Fruit fly (Drosophila melanogaster) whole organism, embryonic: Measurements from ENCODE around the gene CG33203.

Experiments
- Abd-B ChIP-seq: fragments of 200-800 bp; sonication (Bioruptor generic); optimal IDR thresholded peaks from 2 replicates; lab custom pipeline; 2018; ENCODE audit warnings: missing biosample characterization, mild to moderate bottlenecking, missing genetic modification characterization, moderate library complexity
- C15 ChIP-seq: fragments of 200-800 bp; sonication (Bioruptor generic); IDR thresholded peaks from 3 replicates; pipeline ENCODE4 v1.3.6; 2022; ENCODE audit warnings: missing biosample characterization, missing genetic modification characterization
- CG10209 ChIP-seq: fragments of 200-800 bp; sonication (Bioruptor generic); optimal IDR thresholded peaks from 3 replicates; lab custom pipeline; 2017; ENCODE audit warnings: missing biosample characterization, mild to moderate bottlenecking, missing genetic modification characterization, missing genetic modification reagents
- CG10267 ChIP-seq: fragments of 200-800 bp; sonication (Bioruptor generic); optimal IDR thresholded peaks from 2 replicates; lab custom pipeline; 2018; ENCODE audit warnings: missing biosample characterization, mild to moderate bottlenecking, missing genetic modification characterization, moderate library complexity
- CG10462 ChIP-seq: fragments of 200-800 bp; sonication (Bioruptor generic); optimal IDR thresholded peaks from 2 replicates; lab custom pipeline; 2016; ENCODE audit warnings: missing biosample characterization, missing genetic modification characterization
- CG10959 ChIP-seq: fragments of 200-800 bp; sonication (Bioruptor generic); IDR thresholded peaks from 2 replicates; pipeline ENCODE4 v1.3.6; 2022; ENCODE audit warnings: missing biosample characterization, missing genetic modification characterization
- CG12236 ChIP-seq: fragments of 200-800 bp; sonication (Bioruptor generic); optimal IDR thresholded peaks from 2 replicates; lab custom pipeline; 2016; ENCODE audit warnings: missing biosample characterization, missing genetic modification characterization
- CG13287 ChIP-seq: fragments of 200-800 bp; sonication (Bioruptor generic); IDR thresholded peaks from 2 replicates; pipeline ENCODE4 v1.3.6; 2022; ENCODE audit warnings: missing biosample characterization, missing genetic modification characterization; ENCODE audit not compliant: partially characterized antibody
- CG33213 ChIP-seq: fragments of 200-800 bp; sonication (Bioruptor generic); optimal IDR thresholded peaks from 3 replicates; lab custom pipeline; 2016; ENCODE audit warnings: missing biosample characterization, missing genetic modification characterization
- CG4404 ChIP-seq: fragments of 200-800 bp; sonication (Bioruptor generic); IDR thresholded peaks from 2 replicates; pipeline ENCODE4 v1.3.6; 2022; ENCODE audit warnings: missing biosample characterization, missing genetic modification characterization
- CG4820 ChIP-seq: fragments of 200-800 bp; sonication (Bioruptor generic); optimal IDR thresholded peaks from 3 replicates; lab custom pipeline; 2016; ENCODE audit warnings: missing biosample characterization, missing genetic modification characterization
- CG5245 ChIP-seq: fragments of 200-800 bp; sonication (Bioruptor generic); optimal IDR thresholded peaks from 3 replicates; lab custom pipeline; 2016; ENCODE audit warnings: missing biosample characterization, missing genetic modification characterization
- CG6683 ChIP-seq: fragments of 200-800 bp; sonication (Bioruptor generic); optimal IDR thresholded peaks from 2 replicates; lab custom pipeline; 2017; ENCODE audit warnings: missing biosample characterization, mild to moderate bottlenecking, missing genetic modification characterization, missing genetic modification reagents
- CG7372 ChIP-seq: fragments of 200-800 bp; sonication (Bioruptor generic); IDR thresholded peaks from 2 replicates; pipeline ENCODE4 v1.3.6; 2022; ENCODE audit warnings: missing biosample characterization, missing genetic modification characterization
- CG7963 ChIP-seq: fragments of 200-800 bp; sonication (Bioruptor generic); IDR thresholded peaks from 3 replicates; pipeline ENCODE4 v1.3.6; 2022; ENCODE audit warnings: missing biosample characterization, missing genetic modification characterization; ENCODE audit not compliant: partially characterized antibody
- CG8388 ChIP-seq: fragments of 200-800 bp; sonication (Bioruptor generic); optimal IDR thresholded peaks from 2 replicates; lab custom pipeline; 2019; ENCODE audit warnings: missing biosample characterization, mild to moderate bottlenecking, missing genetic modification characterization, moderate library complexity
- CG8924 ChIP-seq: fragments of 200-800 bp; optimal IDR thresholded peaks from 3 replicates; lab custom pipeline; 2019; ENCODE audit warnings: missing biosample characterization, mild to moderate bottlenecking, missing genetic modification characterization, moderate library complexity
- CG9215 ChIP-seq: fragments of 200-800 bp; sonication (Bioruptor generic); IDR thresholded peaks from 2 replicates; pipeline ENCODE4 v1.3.6; 2022; ENCODE audit warnings: missing biosample characterization, missing genetic modification characterization
- CG9932 ChIP-seq: fragments of 200-800 bp; sonication (Bioruptor generic); IDR thresholded peaks from 2 replicates; pipeline ENCODE4 v1.3.6; 2022; ENCODE audit warnings: missing biosample characterization, missing genetic modification characterization
- Dip3 ChIP-seq: fragments of 200-800 bp; sonication (Bioruptor generic); optimal IDR thresholded peaks from 3 replicates; lab custom pipeline; 2016; ENCODE audit warnings: missing biosample characterization, missing genetic modification characterization
- Eip74EF ChIP-seq, 2 experiments: fragments of 200-800 bp in 1 of 2; fragments of >200 bp in 1 of 2; sonication (Bioruptor generic) in 1 of 2; optimal IDR thresholded peaks; 2 replicates each; lab custom pipeline; 2017 to 2019; ENCODE audit warnings: missing biosample characterization in 2 of 2, missing genetic modification characterization in 2 of 2, mild to moderate bottlenecking in 1 of 2, moderate library complexity in 1 of 2
- Ets97D ChIP-seq: fragments of 200-800 bp; sonication (Bioruptor generic); optimal IDR thresholded peaks from 3 replicates; lab custom pipeline; 2016; ENCODE audit warnings: missing biosample characterization, missing genetic modification characterization
- Fer3 ChIP-seq: fragments of 200-800 bp; sonication (Bioruptor generic); optimal IDR thresholded peaks from 2 replicates; lab custom pipeline; 2018; ENCODE audit warnings: missing biosample characterization, mild to moderate bottlenecking, missing genetic modification characterization, moderate library complexity
- HLH54F ChIP-seq: fragments of 200-800 bp; sonication (Bioruptor generic); optimal IDR thresholded peaks from 3 replicates; lab custom pipeline; 2016; ENCODE audit warnings: missing biosample characterization, missing genetic modification characterization
- Hey ChIP-seq: fragments of 200-800 bp; sonication (Bioruptor generic); optimal IDR thresholded peaks from 3 replicates; lab custom pipeline; 2018; ENCODE audit warnings: missing biosample characterization, mild to moderate bottlenecking, missing genetic modification characterization
- Mad ChIP-seq: fragments of 200-800 bp; sonication (Bioruptor generic); optimal IDR thresholded peaks from 2 replicates; lab custom pipeline; 2016; ENCODE audit warnings: missing biosample characterization, missing genetic modification characterization
- Mrtf ChIP-seq: fragments of 200-800 bp; sonication (Bioruptor generic); IDR thresholded peaks from 3 replicates; pipeline ENCODE4 v1.3.6; 2022; ENCODE audit warnings: missing biosample characterization, missing genetic modification characterization
- Ptx1 ChIP-seq: fragments of 200-800 bp; sonication (Bioruptor generic); IDR thresholded peaks from 2 replicates; pipeline ENCODE4 v1.3.6; 2022; ENCODE audit warnings: missing biosample characterization, missing genetic modification characterization
- Usf ChIP-seq: fragments of 200-800 bp; sonication (Bioruptor generic); optimal IDR thresholded peaks from 2 replicates; lab custom pipeline; 2017; ENCODE audit warnings: missing genotype, missing biosample characterization, missing genetic modification characterization
- YL-1 ChIP-seq: fragments of 200-800 bp; sonication (Bioruptor generic); optimal IDR thresholded peaks from 3 replicates; lab custom pipeline; 2017; ENCODE audit warnings: missing biosample characterization, mild to moderate bottlenecking, missing genetic modification characterization
- chn ChIP-seq: fragments of 200-800 bp; sonication (Bioruptor generic); optimal IDR thresholded peaks from 2 replicates; lab custom pipeline; 2016; ENCODE audit warnings: missing biosample characterization, missing genetic modification characterization
- dm ChIP-seq: fragments of 200-800 bp; sonication (Bioruptor generic); optimal IDR thresholded peaks from 3 replicates; lab custom pipeline; 2016; ENCODE audit warnings: missing biosample characterization, missing genetic modification characterization
- fd96Cb ChIP-seq: fragments of 200-800 bp; sonication (Bioruptor generic); optimal IDR thresholded peaks from 2 replicates; lab custom pipeline; 2018; ENCODE audit warnings: missing biosample characterization, mild to moderate bottlenecking, missing genetic modification characterization, moderate library complexity
- ftz-f1 ChIP-seq: fragments of 200-800 bp; sonication (Bioruptor generic); optimal IDR thresholded peaks from 2 replicates; lab custom pipeline; 2016; ENCODE audit warnings: missing biosample characterization, missing genetic modification characterization
- kay ChIP-seq: fragments of 200-800 bp; sonication (Bioruptor generic); optimal IDR thresholded peaks from 2 replicates; lab custom pipeline; 2016; ENCODE audit warnings: missing biosample characterization, missing genetic modification characterization
- klu ChIP-seq: fragments of 200-800 bp; sonication (Bioruptor generic); IDR thresholded peaks from 2 replicates; pipeline ENCODE4 v1.3.6; 2022; ENCODE audit warnings: missing biosample characterization, missing genetic modification characterization
- lmd ChIP-seq: fragments of 200-800 bp; sonication (Bioruptor generic); IDR thresholded peaks from 2 replicates; pipeline ENCODE4 v1.3.6; 2022; ENCODE audit warnings: missing biosample characterization, missing genetic modification characterization
- lov ChIP-seq, 2 experiments: fragments of 200-800 bp in 1 of 2; fragments of >200 bp in 1 of 2; sonication (Bioruptor generic) in 1 of 2; IDR thresholded peaks in 1 of 2; optimal IDR thresholded peaks in 1 of 2; 2 replicates in 1 of 2; 3 replicates in 1 of 2; pipeline versions ENCODE4 v1.3.6 to Lab custom; 2017 to 2022; ENCODE audit warnings: missing biosample characterization in 1 of 2, missing genetic modification characterization in 1 of 2
- mld ChIP-seq: fragments of 200-800 bp; sonication (Bioruptor generic); IDR thresholded peaks from 3 replicates; pipeline ENCODE4 v1.3.6; 2022; ENCODE audit warnings: missing biosample characterization, missing genetic modification characterization; ENCODE audit not compliant: partially characterized antibody
- nau ChIP-seq: fragments of 200-800 bp; sonication (Bioruptor generic); optimal IDR thresholded peaks from 3 replicates; lab custom pipeline; 2017; ENCODE audit warnings: missing biosample characterization, mild to moderate bottlenecking, missing genetic modification characterization, missing genetic modification reagents
- nmo ChIP-seq: fragments of 200-800 bp; sonication (Bioruptor generic); optimal IDR thresholded peaks from 2 replicates; lab custom pipeline; 2018; ENCODE audit warnings: missing biosample characterization, mild to moderate bottlenecking, missing genetic modification characterization, moderate library complexity
- odd ChIP-seq: fragments of 200-800 bp; sonication (Bioruptor generic); optimal IDR thresholded peaks from 2 replicates; lab custom pipeline; 2017; ENCODE audit warnings: missing biosample characterization, mild to moderate bottlenecking, missing genetic modification characterization
- peb ChIP-seq: fragments of 200-800 bp; sonication (Bioruptor generic); IDR thresholded peaks from 2 replicates; pipeline ENCODE4 v1.3.6; 2022; ENCODE audit warnings: missing biosample characterization, missing genetic modification characterization
- pho ChIP-seq: fragments of 200-800 bp; sonication (Bioruptor generic); optimal IDR thresholded peaks from 2 replicates; lab custom pipeline; 2016; ENCODE audit warnings: missing biosample characterization, missing genetic modification characterization
- pum ChIP-seq: fragments of 200-800 bp; sonication (Bioruptor generic); optimal IDR thresholded peaks from 2 replicates; lab custom pipeline; 2016; ENCODE audit warnings: missing biosample characterization, missing genetic modification characterization
- run ChIP-seq: fragments of 200-800 bp; sonication (Bioruptor generic); optimal IDR thresholded peaks from 3 replicates; lab custom pipeline; 2018; ENCODE audit warnings: missing biosample characterization, mild to moderate bottlenecking, missing genetic modification characterization
- seq ChIP-seq: fragments of 200-800 bp; sonication (Bioruptor generic); IDR thresholded peaks from 2 replicates; pipeline ENCODE4 v1.3.6; 2022; ENCODE audit warnings: missing biosample characterization, missing genetic modification characterization
- slou ChIP-seq: fragments of 200-800 bp; sonication (Bioruptor generic); optimal IDR thresholded peaks from 3 replicates; lab custom pipeline; 2016; ENCODE audit warnings: missing biosample characterization, missing genetic modification characterization
- tap ChIP-seq: fragments of 200-800 bp; optimal IDR thresholded peaks from 3 replicates; lab custom pipeline; 2019; ENCODE audit warnings: missing biosample characterization, mild to moderate bottlenecking, missing genetic modification characterization, moderate library complexity
- tgo ChIP-seq: fragments of 200-800 bp; sonication (Bioruptor generic); IDR thresholded peaks from 3 replicates; pipeline ENCODE4 v1.3.6; 2022; ENCODE audit warnings: missing biosample characterization, missing genetic modification characterization
- unc-4 ChIP-seq: fragments of 200-800 bp; sonication (Bioruptor generic); IDR thresholded peaks from 2 replicates; pipeline ENCODE4 v1.3.6; 2022; ENCODE audit warnings: missing biosample characterization, missing genetic modification characterization; ENCODE audit not compliant: partially characterized antibody

CG33203 gene

DNA sequence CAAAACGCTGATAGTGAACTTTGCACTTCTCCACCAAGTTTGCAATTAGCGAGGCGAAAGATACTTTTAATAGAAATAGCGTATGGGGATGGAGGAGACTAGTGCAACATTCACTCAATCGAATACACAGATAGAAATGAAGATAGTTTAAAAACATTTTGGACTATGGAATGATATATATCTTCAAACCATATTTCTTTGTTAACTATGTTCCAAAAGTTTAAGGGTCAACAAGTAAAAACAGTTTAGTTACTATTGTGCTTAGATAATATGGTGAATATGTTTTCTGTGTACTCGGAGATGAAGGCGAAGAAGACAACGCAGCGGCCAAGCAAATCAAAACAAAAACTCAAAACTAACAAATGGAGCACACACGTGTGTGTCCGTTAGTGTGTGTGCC, 16.7 kb upstream of the CG33203 start (continued):
- TF ChIP-seq CG7963 (GFP tag; lab: Robert Waterston, UW) (no peak), Mrtf (no peak), kay (GFP tag; lab: Kevin White, UChicago) (no peak), CG12236 (GFP tag; lab: Kevin White, UChicago) (no peak), tap (peak; percentile 51), Eip74EF (GFP tag; optimal IDR thresholded peaks at IDR 0.05; lab: Kevin White, UChicago) (no peak), klu (GFP tag; lab: Robert Waterston, UW) (no peak), Mad (GFP tag; lab: Kevin White, UChicago) (no peak), odd (GFP tag; lab: Kevin White, UChicago) (no peak), CG8388 (GFP tag; lab: Kevin White, UChicago) (peak; percentile 58), fd96Cb (tag; lab: Kevin White, UChicago) (peak; percentile 58), Hey (tag; lab: Kevin White, UChicago) (no peak), CG7372 (GFP tag; lab: Robert Waterston, UW) (peak; percentile 45), slou (GFP tag; lab: Kevin White, UChicago) (no peak), CG8924 (tag; lab: Kevin White, UChicago) (peak; percentile 39), run (tag; lab: Kevin White, UChicago) (no peak), dm (GFP tag; lab: Kevin White, UChicago) (no peak), Ets97D (GFP tag; lab: Kevin White, UChicago) (no peak), nau (GFP tag; lab: Kevin White, UChicago) (no peak), seq (GFP tag; lab: Robert Waterston, UW) (no peak), mld (GFP tag; lab: Robert Waterston, UW) (no peak), lmd (GFP tag; lab: Robert Waterston, UW) (peak; percentile 66), peb (no peak), pum (peak; percentile 16), CG33213 (no peak), C15 (GFP tag; lab: Robert Waterston, UW) (no peak), CG10267 (peak; percentile 5), YL-1 (no peak), lov (optimal IDR thresholded peaks at IDR 0.05; lab: Kevin White, UChicago) (no peak), lov (GFP tag; IDR thresholded peaks at IDR 0.05; lab: Robert Waterston, UW) (no peak), CG4404 (GFP tag; lab: Robert Waterston, UW) (no peak), CG6683 (no peak), CG4820 (GFP tag; lab: Kevin White, UChicago) (peak; percentile 15), Dip3 (no peak), pho (no peak), ftz-f1 (GFP tag; lab: Kevin White, UChicago) (no peak), tgo (GFP tag; lab: Robert Waterston, UW) (peak; percentile 70), CG13287 (GFP tag; lab: Robert Waterston, UW) (no peak), HLH54F (GFP tag; lab: Kevin White, UChicago) (no peak), CG5245 (peak; percentile 22), Ptx1 (peak; percentile 60; the same call in 1 of the 2 replicates), Fer3 (tag; lab: Kevin White, UChicago) (peak; percentile 39), nmo (peak; percentile 66), CG10959 (no peak), Abd-B (no peak), CG9215 (no peak; the same call in 1 of the 2 replicates), chn (GFP tag; lab: Kevin White, UChicago) (no peak), CG10462 (GFP tag; lab: Kevin White, UChicago) (no peak), Usf (GFP tag; lab: Kevin White, UChicago) (no peak), unc-4 (GFP tag; lab: Robert Waterston, UW) (no peak), CG10209 (GFP tag; lab: Kevin White, UChicago) (peak; percentile 4), CG9932 (GFP tag; lab: Robert Waterston, UW) (peak; percentile 40; the same call in 1 of the 2 replicates)
